Fruit fly (Drosophila melanogaster) Kc167 (cell line): ENCODE measurements around the gene Mks1.

ENCODE experiments used
- Myc ChIP-seq: fragments of >200 bp; optimal IDR thresholded peaks from 2 replicates; lab custom pipeline; 2017; ENCODE audit warnings: missing external identifiers
- h ChIP-seq: fragments of >200 bp; optimal IDR thresholded peaks from 3 replicates; lab custom pipeline; 2018; ENCODE audit warnings: missing external identifiers
- insv ChIP-seq: fragments of >200 bp; optimal IDR thresholded peaks from 3 replicates; lab custom pipeline; 2018; ENCODE audit warnings: missing external identifiers
- psq ChIP-seq: fragments of >200 bp; optimal IDR thresholded peaks from 2 replicates; lab custom pipeline; 2017; ENCODE audit warnings: missing external identifiers
- ttk ChIP-seq: sonication (Bioruptor generic); optimal IDR thresholded peaks from 2 replicates; lab custom pipeline; 2017; ENCODE audit warnings: missing external identifiers

dm6 chrX:12546119-12546518, 49.7 kb upstream of the Mks1 start:
- TF ChIP-seq Myc = no peak
- no peak for TF ChIP-seq psq (lab: Kevin White, UChicago)
- no peak for TF ChIP-seq ttk (lab: Kevin White, UChicago)
- no peak for TF ChIP-seq h (lab: Kevin White, UChicago)
- no peak for TF ChIP-seq insv
